Worm (Caenorhabditis elegans): ENCODE measurements around the gene epn-1.

- TF ChIP-seq ama-1 (optimal IDR thresholded peaks at IDR 0.05) (peak; percentile 55), jun-1 (tag; optimal IDR thresholded peaks at IDR 0.05) (peak; percentile 7), nhr-12 (tag; optimal IDR thresholded peaks at IDR 0.05) (no peak), nhr-11 (tag; optimal IDR thresholded peaks at IDR 0.05) (no peak), aly-2 (tag; optimal IDR thresholded peaks at IDR 0.05) (no peak), unc-39 (tag; optimal IDR thresholded peaks at IDR 0.05) (no peak), nhr-77 (tag; optimal IDR thresholded peaks at IDR 0.05) (no peak), ztf-11 (tag; optimal IDR thresholded peaks at IDR 0.05) (no peak), sea-2 (GFP tag; optimal IDR thresholded peaks at IDR 0.05) (no peak), elt-3 (tag; optimal IDR thresholded peaks at IDR 0.05) (no peak), nhr-23 (tag; optimal IDR thresholded peaks at IDR 0.05) (no peak), mml-1 (tag; optimal IDR thresholded peaks at IDR 0.05) (no peak), mdl-1 (tag; optimal IDR thresholded peaks at IDR 0.05) (no peak), snpc-4 (tag; optimal IDR thresholded peaks at IDR 0.05) (no peak)
Measured at ce11 chrX:14816717-14817116, 1.6 kb downstream of the epn-1 start.

All from whole organism, L3 larva.